Fruit fly (Drosophila melanogaster) whole organism, wandering third instar larva: ENCODE measurements around the gene CG32369.

ENCODE experiments used
- ey ChIP-seq: fragments of 200-800 bp; sonication (Bioruptor generic); optimal IDR thresholded peaks from 2 replicates; lab custom pipeline; 2016; ENCODE audit warnings: missing biosample characterization, missing genetic modification characterization
- usp ChIP-seq: fragments of >200 bp; optimal IDR thresholded peaks from 2 replicates; lab custom pipeline; 2017; ENCODE audit warnings: missing biosample characterization, missing genetic modification characterization

- TF ChIP-seq usp (no peak), ey (GFP tag; lab: Kevin White, UChicago) (no peak)
These were observed 42.7 kb upstream of the CG32369 start for dm6 chr3L:7852252-7852885.
